Fruit fly (Drosophila melanogaster): ENCODE results near the gene CG32219.

Gene CG32219

DNA sequence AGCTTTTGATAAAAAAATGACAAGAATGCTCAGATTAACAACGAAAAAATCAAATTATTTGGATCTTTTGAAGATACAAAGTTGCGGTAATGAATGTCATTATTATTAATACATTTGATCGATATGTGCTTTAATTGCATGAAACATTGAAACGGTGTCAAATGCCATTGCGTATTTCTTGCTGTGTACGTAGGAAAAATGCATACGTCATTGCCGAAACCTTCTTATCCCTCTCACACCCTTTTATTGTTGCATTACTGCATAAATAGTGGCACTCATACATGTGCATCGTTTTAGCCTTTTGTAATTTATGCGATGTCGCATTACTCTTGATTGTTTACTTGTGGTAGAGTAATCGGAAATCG, 43.2 kb downstream of the CG32219 start:
- peak; percentile 6 for TF ChIP-seq Asciz (GFP tag; optimal IDR thresholded peaks at IDR 0.05)
- TF ChIP-seq CG14050 (GFP tag; IDR thresholded peaks at IDR 0.05), result 0 out of 3 replicates have a peak, but pooled peaks have one; percentile 2
- TF ChIP-seq D19A (tag; optimal IDR thresholded peaks at IDR 0.05), result peak; percentile 59
- TF ChIP-seq tna (GFP tag; IDR thresholded peaks at IDR 0.05; ENCODE audit: partially characterized antibody), result 0 out of 2 replicates have a peak, but pooled peaks have one; percentile 20
- no peak for TF ChIP-seq NC2α (GFP tag; optimal IDR thresholded peaks at IDR 0.05)
- TF ChIP-seq H15 (GFP tag; IDR thresholded peaks at IDR 0.05), result no peak
- TF ChIP-seq D (optimal IDR thresholded peaks at IDR 0.05), result no peak
- peak; percentile 18 for TF ChIP-seq D (GFP tag; optimal IDR thresholded peaks at IDR 0.05)
- TF ChIP-seq pzg (GFP tag; optimal IDR thresholded peaks at IDR 0.05), result no peak
- no peak for TF ChIP-seq hkb (optimal IDR thresholded peaks at IDR 0.05)
- no peak for TF ChIP-seq hkb (GFP tag; IDR thresholded peaks at IDR 0.05)
- peak; percentile 7 for TF ChIP-seq Atf-2 (GFP tag; optimal IDR thresholded peaks at IDR 0.05)
- TF ChIP-seq crc (GFP tag; optimal IDR thresholded peaks at IDR 0.05), result no peak
- no peak for TF ChIP-seq peb (GFP tag; IDR thresholded peaks at IDR 0.05)
- TF ChIP-seq phol (tag; optimal IDR thresholded peaks at IDR 0.05), result peak; percentile 35
- TF ChIP-seq chif (GFP tag; optimal IDR thresholded peaks at IDR 0.05), result peak in 1 of 2 experiments; percentile 2
- TF ChIP-seq sens (GFP tag), result peak; percentile 70
- no peak for TF ChIP-seq CG6854 (GFP tag; optimal IDR thresholded peaks at IDR 0.05)
- TF ChIP-seq CG11695 (GFP tag; IDR thresholded peaks at IDR 0.05), result 0 out of 3 replicates have a peak, but pooled peaks have one; percentile 14

DNA sequence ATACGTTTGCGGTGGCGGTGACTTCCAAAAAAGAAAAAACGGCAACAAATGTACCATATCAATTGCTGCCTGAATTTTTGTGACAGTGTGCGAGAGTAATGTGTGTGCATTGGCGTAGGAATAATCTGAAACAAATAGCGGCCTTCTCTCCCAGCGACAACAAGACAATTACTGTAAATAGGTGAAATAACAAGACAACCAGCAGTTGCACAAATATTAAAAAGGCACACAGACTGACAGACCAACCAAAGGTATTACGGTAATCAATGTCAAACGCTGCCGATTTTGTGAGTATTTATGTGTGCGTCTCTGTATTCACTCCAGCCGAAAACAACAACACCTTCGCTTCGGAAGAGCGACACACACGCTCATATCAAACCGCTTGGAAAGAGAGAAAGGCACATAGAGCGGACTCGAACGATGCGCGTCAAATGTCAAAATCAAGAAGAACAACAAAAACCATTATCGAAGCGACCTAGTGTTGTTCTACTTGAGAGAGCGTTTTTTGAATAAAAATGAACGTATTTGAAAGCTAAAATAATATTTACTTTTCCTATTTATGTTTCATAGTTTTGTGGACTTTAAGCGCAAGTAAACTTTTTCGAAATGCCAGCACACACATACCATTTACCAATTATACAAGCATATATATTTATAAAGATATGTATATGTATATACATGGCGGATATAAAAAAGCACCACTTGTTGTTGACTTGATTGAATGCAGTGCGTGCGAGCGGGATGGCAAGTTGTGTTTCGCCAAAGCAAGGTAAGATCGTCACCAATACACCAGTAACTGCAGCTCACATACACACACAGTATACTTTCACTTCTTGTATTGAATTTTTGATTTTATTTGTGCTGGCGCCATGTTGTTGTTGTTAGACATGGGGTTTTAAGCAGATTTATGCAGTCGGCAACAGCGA, 43.9 kb downstream of the CG32219 start:
- TF ChIP-seq gsb (GFP tag; IDR thresholded peaks at IDR 0.05), result peak; percentile 41; the same call in 1 of the 2 replicates
- TF ChIP-seq sima (GFP tag; optimal IDR thresholded peaks at IDR 0.05), result no peak
- TF ChIP-seq pnt (GFP tag; optimal IDR thresholded peaks at IDR 0.05), result peak; percentile 75
- peak; percentile 52 for TF ChIP-seq Asciz (GFP tag; optimal IDR thresholded peaks at IDR 0.05)
- TF ChIP-seq CG2129 (GFP tag; IDR thresholded peaks at IDR 0.05; ENCODE audit: partially characterized antibody), result no peak
- peak; percentile 62 for TF ChIP-seq repo (GFP tag; optimal IDR thresholded peaks at IDR 0.05)
- TF ChIP-seq CG8089 (GFP tag; optimal IDR thresholded peaks at IDR 0.05), result peak; percentile 75
- TF ChIP-seq CG10321 (GFP tag; IDR thresholded peaks at IDR 0.05), result peak; percentile 92
- TF ChIP-seq D19B (GFP tag; optimal IDR thresholded peaks at IDR 0.05), result no peak
- peak; percentile 57 for TF ChIP-seq CG15696 (tag; optimal IDR thresholded peaks at IDR 0.05)
- peak; percentile 53 for TF ChIP-seq CG8944 (GFP tag; optimal IDR thresholded peaks at IDR 0.05)
- TF ChIP-seq CG1647 (GFP tag; optimal IDR thresholded peaks at IDR 0.05), result peak; percentile 36
- TF ChIP-seq vnd (GFP tag; IDR thresholded peaks at IDR 0.05; ENCODE audit: partially characterized antibody), result no peak
- peak; percentile 20 for TF ChIP-seq grau (tag; optimal IDR thresholded peaks at IDR 0.05)
- TF ChIP-seq GATAe (GFP tag; conservative IDR thresholded peaks at IDR 0.05), result 0 out of 2 replicates have a peak, but pooled peaks have one; percentile 8
- peak; percentile 42 for TF ChIP-seq sqz (GFP tag; optimal IDR thresholded peaks at IDR 0.05)
- peak; percentile 92 for TF ChIP-seq lab (GFP tag; optimal IDR thresholded peaks at IDR 0.05)
- TF ChIP-seq Dbx (GFP tag; IDR thresholded peaks at IDR 0.05), result peak; percentile 45; the same call in 1 of the 3 replicates
- TF ChIP-seq kah (GFP tag; optimal IDR thresholded peaks at IDR 0.05), result peak; percentile 98
- peak; percentile 32 for TF ChIP-seq ash1 (GFP tag; optimal IDR thresholded peaks at IDR 0.05)
- peak; percentile 75 for TF ChIP-seq PHDP (tag; optimal IDR thresholded peaks at IDR 0.05)
- TF ChIP-seq Adf1 (GFP tag; IDR thresholded peaks at IDR 0.05), result 0 out of 2 replicates have a peak, but pooled peaks have one; percentile 29
- TF ChIP-seq CG30431 (GFP tag; optimal IDR thresholded peaks at IDR 0.05), result no peak
- no peak; the same call in 2 of the 3 replicates for TF ChIP-seq Aef1 (GFP tag; IDR thresholded peaks at IDR 0.05)
- TF ChIP-seq z (GFP tag; IDR thresholded peaks at IDR 0.05), result peak; percentile 52; the same call in 1 of the 3 replicates
- no peak for TF ChIP-seq Elba2 (GFP tag; optimal IDR thresholded peaks at IDR 0.05)
- peak; percentile 35; the same call in 1 of the 3 replicates for TF ChIP-seq dysf (GFP tag; IDR thresholded peaks at IDR 0.05)
- TF ChIP-seq Side (GFP tag; optimal IDR thresholded peaks at IDR 0.05), result peak; percentile 74
- peak; percentile 94 for TF ChIP-seq CG10543 (GFP tag; optimal IDR thresholded peaks at IDR 0.05)
- peak; percentile 31 for TF ChIP-seq NK7.1 (GFP tag; optimal IDR thresholded peaks at IDR 0.05)
- TF ChIP-seq chm (GFP tag; IDR thresholded peaks at IDR 0.05), result peak; percentile 84

Measured in whole organism, embryonic.